Fruit fly (Drosophila melanogaster) whole organism, embryonic: ENCODE results near the gene CG11617.

Experiments used
- Abd-B ChIP-seq: fragments of 200-800 bp; sonication (Bioruptor generic); optimal IDR thresholded peaks from 2 replicates; lab custom pipeline; 2018; ENCODE audit warnings: missing biosample characterization, mild to moderate bottlenecking, missing genetic modification characterization, moderate library complexity
- Adf1 ChIP-seq: fragments of 200-800 bp; sonication (Bioruptor generic); IDR thresholded peaks from 2 replicates; pipeline ENCODE4 v1.3.6; 2022; ENCODE audit warnings: missing biosample characterization, missing genetic modification characterization
- Asciz ChIP-seq: fragments of 200-800 bp; sonication (Bioruptor generic); optimal IDR thresholded peaks from 2 replicates; lab custom pipeline; 2017; ENCODE audit warnings: missing biosample characterization, mild to moderate bottlenecking, missing genetic modification characterization, missing genetic modification reagents
- Atf6 ChIP-seq: fragments of 200-800 bp; sonication (Bioruptor generic); IDR thresholded peaks from 2 replicates; pipeline ENCODE4 v1.3.6; 2022; ENCODE audit warnings: missing biosample characterization, missing genetic modification characterization
- Bgb ChIP-seq: fragments of 200-800 bp; sonication (Bioruptor generic); IDR thresholded peaks from 2 replicates; pipeline ENCODE4 v1.3.6; 2022; ENCODE audit warnings: missing biosample characterization, missing genetic modification characterization; ENCODE audit not compliant: partially characterized antibody
- Blimp-1 ChIP-seq: fragments of 200-800 bp; sonication (Bioruptor generic); optimal IDR thresholded peaks from 3 replicates; lab custom pipeline; 2018; ENCODE audit warnings: missing biosample characterization, missing genetic modification characterization, mild to moderate bottlenecking, moderate library complexity, missing genetic modification reagents
- CG10274 ChIP-seq: fragments of 200-800 bp; sonication (Bioruptor generic); optimal IDR thresholded peaks from 3 replicates; lab custom pipeline; 2017; ENCODE audit warnings: missing biosample characterization, mild to moderate bottlenecking, missing genetic modification characterization
- CG10543 ChIP-seq: fragments of 200-800 bp; sonication (Bioruptor generic); optimal IDR thresholded peaks from 3 replicates; lab custom pipeline; 2017; ENCODE audit warnings: missing biosample characterization, mild to moderate bottlenecking, missing genetic modification characterization, moderate library complexity
- CG10654 ChIP-seq: fragments of 200-800 bp; sonication (Bioruptor generic); optimal IDR thresholded peaks from 2 replicates; lab custom pipeline; 2016; ENCODE audit warnings: missing biosample characterization, missing genetic modification characterization
- CG11695 ChIP-seq: fragments of 200-800 bp; sonication (Bioruptor generic); IDR thresholded peaks from 3 replicates; pipeline ENCODE4 v1.3.6; 2022; ENCODE audit warnings: missing biosample characterization, missing genetic modification characterization
- CG14710 ChIP-seq: fragments of 200-800 bp; sonication (Bioruptor generic); optimal IDR thresholded peaks from 3 replicates; lab custom pipeline; 2019; ENCODE audit warnings: missing biosample characterization, mild to moderate bottlenecking, missing genetic modification characterization, moderate library complexity
- CG30403 ChIP-seq: fragments of 200-800 bp; sonication (Bioruptor generic); optimal IDR thresholded peaks from 3 replicates; lab custom pipeline; 2016; ENCODE audit warnings: missing biosample characterization, missing genetic modification characterization
- CG3838 ChIP-seq: fragments of 200-800 bp; sonication (Bioruptor generic); optimal IDR thresholded peaks from 3 replicates; lab custom pipeline; 2016; ENCODE audit warnings: missing biosample characterization, missing genetic modification characterization
- CG6654 ChIP-seq: fragments of 200-800 bp; sonication (Bioruptor generic); optimal IDR thresholded peaks from 2 replicates; lab custom pipeline; 2017; ENCODE audit warnings: missing biosample characterization, mild to moderate bottlenecking, missing genetic modification characterization
- CG6683 ChIP-seq: fragments of 200-800 bp; sonication (Bioruptor generic); optimal IDR thresholded peaks from 2 replicates; lab custom pipeline; 2017; ENCODE audit warnings: missing biosample characterization, mild to moderate bottlenecking, missing genetic modification characterization, missing genetic modification reagents
- CG6854 ChIP-seq: fragments of 200-800 bp; sonication (Bioruptor generic); optimal IDR thresholded peaks from 3 replicates; lab custom pipeline; 2017; ENCODE audit warnings: missing biosample characterization, mild to moderate bottlenecking, missing genetic modification characterization
- CG7556 ChIP-seq: fragments of 200-800 bp; sonication (Bioruptor generic); optimal IDR thresholded peaks from 2 replicates; lab custom pipeline; 2017; ENCODE audit warnings: missing biosample characterization, mild to moderate bottlenecking, missing genetic modification characterization
- CG8924 ChIP-seq: fragments of 200-800 bp; optimal IDR thresholded peaks from 3 replicates; lab custom pipeline; 2019; ENCODE audit warnings: missing biosample characterization, mild to moderate bottlenecking, missing genetic modification characterization, moderate library complexity
- CG9727 ChIP-seq: fragments of 200-800 bp; sonication (Bioruptor generic); optimal IDR thresholded peaks from 3 replicates; lab custom pipeline; 2017; ENCODE audit warnings: missing biosample characterization, mild to moderate bottlenecking, missing genetic modification characterization
- Dek ChIP-seq: fragments of 200-800 bp; sonication (Bioruptor generic); optimal IDR thresholded peaks from 3 replicates; lab custom pipeline; 2019; ENCODE audit warnings: missing biosample characterization, mild to moderate bottlenecking, missing genetic modification characterization, moderate library complexity
- Dip2 ChIP-seq: fragments of 200-800 bp; sonication (Bioruptor generic); IDR thresholded peaks from 2 replicates; pipeline ENCODE4 v1.3.6; 2022; ENCODE audit warnings: missing biosample characterization, missing genetic modification characterization
- HmgZ ChIP-seq: fragments of 200-800 bp; sonication (Bioruptor generic); optimal IDR thresholded peaks from 2 replicates; lab custom pipeline; 2018; ENCODE audit warnings: missing biosample characterization, mild to moderate bottlenecking, missing genetic modification characterization
- Hmr ChIP-seq: fragments of 200-800 bp; sonication (Bioruptor generic); optimal IDR thresholded peaks from 3 replicates; lab custom pipeline; 2017; ENCODE audit warnings: mild to moderate bottlenecking, missing biosample characterization, missing genetic modification reagents, missing genetic modification characterization
- Hr51 ChIP-seq, 2 experiments: fragments of 200-800 bp; sonication (Bioruptor generic); optimal IDR thresholded peaks; 2 replicates in 1 of 2; 3 replicates in 1 of 2; lab custom pipeline; 2016 to 2018; ENCODE audit warnings: missing biosample characterization in 2 of 2, missing genetic modification characterization in 2 of 2, mild to moderate bottlenecking in 1 of 2, moderate library complexity in 1 of 2
- Lim3 ChIP-seq: fragments of 200-800 bp; sonication (Bioruptor generic); IDR thresholded peaks from 2 replicates; pipeline ENCODE4 v1.3.6; 2022; ENCODE audit warnings: missing biosample characterization, missing genetic modification characterization
- MBD-R2 ChIP-seq: fragments of 200-800 bp; sonication (Bioruptor generic); IDR thresholded peaks from 2 replicates; pipeline ENCODE4 v1.3.6; 2022; ENCODE audit warnings: missing biosample characterization, missing genetic modification characterization
- Med ChIP-seq: fragments of 200-800 bp; sonication (Bioruptor generic); peaks from one replicate; lab custom pipeline; 2016; ENCODE audit warnings: missing biosample characterization, missing genetic modification characterization, mild to moderate bottlenecking, inconsistent platforms, moderate library complexity
- Nf-YC ChIP-seq: fragments of 200-800 bp; optimal IDR thresholded peaks from 3 replicates; lab custom pipeline; 2019; ENCODE audit warnings: missing biosample characterization, mild to moderate bottlenecking, missing genetic modification characterization, moderate library complexity
- Sin3A ChIP-seq: fragments of >200 bp; optimal IDR thresholded peaks from 2 replicates; lab custom pipeline; 2018
- amos ChIP-seq: fragments of 200-800 bp; sonication (Bioruptor generic); IDR thresholded peaks from 2 replicates; pipeline ENCODE4 v1.3.6; 2022; ENCODE audit warnings: missing biosample characterization, missing genetic modification characterization; ENCODE audit not compliant: partially characterized antibody
- chinmo ChIP-seq: fragments of 200-800 bp; sonication (Bioruptor generic); IDR thresholded peaks from 4 replicates; pipeline ENCODE4 v1.3.6; 2022; ENCODE audit warnings: missing biosample characterization, missing genetic modification characterization; ENCODE audit not compliant: partially characterized antibody
- dmrt99B ChIP-seq: fragments of 200-800 bp; sonication (Bioruptor generic); optimal IDR thresholded peaks from 2 replicates; lab custom pipeline; 2018; ENCODE audit warnings: missing biosample characterization, mild to moderate bottlenecking, missing genetic modification characterization, moderate library complexity
- dpn ChIP-seq, 2 experiments: fragments of 200-800 bp; sonication (Bioruptor generic); optimal IDR thresholded peaks; 3 replicates each; lab custom pipeline; 2016; ENCODE audit warnings: missing biosample characterization in 2 of 2, missing genetic modification characterization in 2 of 2
- exex ChIP-seq: fragments of 200-800 bp; sonication (Bioruptor generic); optimal IDR thresholded peaks from 4 replicates; lab custom pipeline; 2018; ENCODE audit warnings: missing biosample characterization, mild to moderate bottlenecking, missing genetic modification characterization, moderate library complexity
- gsb ChIP-seq: fragments of 200-800 bp; sonication (Bioruptor generic); IDR thresholded peaks from 2 replicates; pipeline ENCODE4 v1.3.6; 2022; ENCODE audit warnings: missing biosample characterization, missing genetic modification characterization
- ind ChIP-seq: fragments of 200-800 bp; sonication (Bioruptor generic); optimal IDR thresholded peaks from 3 replicates; lab custom pipeline; 2016; ENCODE audit warnings: missing biosample characterization, missing genetic modification characterization
- mam ChIP-seq: fragments of 200-800 bp; sonication (Bioruptor generic); optimal IDR thresholded peaks from 3 replicates; lab custom pipeline; 2016; ENCODE audit warnings: missing biosample characterization, missing genetic modification characterization
- mirr ChIP-seq: fragments of 200-800 bp; sonication (Bioruptor generic); optimal IDR thresholded peaks from 3 replicates; lab custom pipeline; 2018; ENCODE audit warnings: missing biosample characterization, mild to moderate bottlenecking, missing genetic modification characterization
- otp ChIP-seq: fragments of 200-800 bp; sonication (Bioruptor generic); IDR thresholded peaks from 3 replicates; pipeline ENCODE4, ENCODE4 v1.3.6; 2022; ENCODE audit warnings: missing biosample characterization, missing genetic modification characterization
- prd ChIP-seq, 3 experiments: fragments of >200 bp in 2 of 3; fragments of 200-800 bp in 1 of 3; sonication (Bioruptor generic) in 1 of 3; optimal IDR thresholded peaks in 2 of 3; IDR thresholded peaks in 1 of 3; 2 replicates in 2 of 3; 3 replicates in 1 of 3; pipeline versions ENCODE4 v1.3.6 to Lab custom; 2017 to 2022; ENCODE audit warnings: missing biosample characterization in 1 of 3, missing genetic modification characterization in 1 of 3
- ranshi ChIP-seq: fragments of 200-800 bp; sonication (Bioruptor generic); IDR thresholded peaks from 2 replicates; pipeline ENCODE4 v1.3.6; 2022; ENCODE audit warnings: missing biosample characterization, missing genetic modification characterization
- slbo ChIP-seq: fragments of 200-800 bp; sonication (Bioruptor generic); IDR thresholded peaks from 2 replicates; pipeline ENCODE4 v1.3.6; 2022; ENCODE audit warnings: missing biosample characterization, missing genetic modification characterization
- sug ChIP-seq: fragments of 200-800 bp; optimal IDR thresholded peaks from 2 replicates; lab custom pipeline; 2019; ENCODE audit warnings: missing biosample characterization, mild to moderate bottlenecking, missing genetic modification characterization, moderate library complexity
- tap ChIP-seq: fragments of 200-800 bp; optimal IDR thresholded peaks from 3 replicates; lab custom pipeline; 2019; ENCODE audit warnings: missing biosample characterization, mild to moderate bottlenecking, missing genetic modification characterization, moderate library complexity
- trem ChIP-seq: fragments of 200-800 bp; optimal IDR thresholded peaks from 3 replicates; lab custom pipeline; 2019; ENCODE audit warnings: missing biosample characterization, mild to moderate bottlenecking, missing genetic modification characterization, moderate library complexity
- trh ChIP-seq: fragments of 200-800 bp; sonication (Bioruptor generic); optimal IDR thresholded peaks from 2 replicates; lab custom pipeline; 2016; ENCODE audit warnings: missing biosample characterization, missing genetic modification characterization
- vvl ChIP-seq: fragments of 200-800 bp; sonication (Bioruptor generic); IDR thresholded peaks from 2 replicates; pipeline ENCODE4 v1.3.6; 2022; ENCODE audit warnings: missing biosample characterization, missing genetic modification characterization
- zfh2 ChIP-seq: fragments of 200-800 bp; sonication (Bioruptor generic); optimal IDR thresholded peaks from 2 replicates; lab custom pipeline; 2016; ENCODE audit warnings: missing biosample characterization, missing genetic modification characterization

CG11617 gene

dm6 chr2L:247845-248473, 40.9 kb upstream of the CG11617 start (continued):
- peak; percentile 13 for TF ChIP-seq CG3838 (GFP tag; lab: Kevin White, UChicago)
- peak; percentile 66 for TF ChIP-seq Med
- TF ChIP-seq Abd-B (GFP tag; lab: Kevin White, UChicago): peak; percentile 15
- TF ChIP-seq otp (GFP tag; lab: Robert Waterston, UW): no peak
- TF ChIP-seq Hr51 (GFP tag; optimal IDR thresholded peaks at IDR 0.05; lab: Kevin White, UChicago): peak; percentile 40 to 58
- peak; percentile 12 for TF ChIP-seq CG14710 (tag; lab: Kevin White, UChicago)
- TF ChIP-seq HmgZ (tag; lab: Kevin White, UChicago): peak; percentile 20
- TF ChIP-seq Asciz (GFP tag; lab: Kevin White, UChicago): peak; percentile 9
- TF ChIP-seq mirr: peak; percentile 52
- TF ChIP-seq zfh2: peak; percentile 24
- peak; percentile 56 for TF ChIP-seq CG30403
- TF ChIP-seq CG10274 (GFP tag; lab: Kevin White, UChicago): peak; percentile 32
- peak; percentile 49 for TF ChIP-seq tap
- TF ChIP-seq trem (tag; lab: Kevin White, UChicago): peak; percentile 60
- TF ChIP-seq ind (GFP tag; lab: Kevin White, UChicago): peak; percentile 62
- TF ChIP-seq amos (GFP tag; lab: Robert Waterston, UW): peak; percentile 14; the same call in 1 of the 2 replicates
- TF ChIP-seq CG11695 (GFP tag; lab: Robert Waterston, UW): peak; percentile 57; the same call in 1 of the 3 replicates
- peak; percentile 78 for TF ChIP-seq CG10543
- TF ChIP-seq Dek (tag; lab: Kevin White, UChicago): peak; percentile 63
- no peak for TF ChIP-seq trh
- TF ChIP-seq slbo (GFP tag; lab: Robert Waterston, UW): peak; percentile 75
- TF ChIP-seq vvl: peak; percentile 42; the same call in 1 of the 2 replicates
- peak; percentile 42; the same call in 1 of the 2 replicates for TF ChIP-seq Bgb (GFP tag; lab: Robert Waterston, UW)
- TF ChIP-seq Blimp-1 (GFP tag; lab: Kevin White, UChicago): peak; percentile 43
- no peak for TF ChIP-seq gsb (GFP tag; lab: Robert Waterston, UW)
- no peak for TF ChIP-seq MBD-R2 (GFP tag; lab: Robert Waterston, UW)
- TF ChIP-seq prd (optimal IDR thresholded peaks at IDR 0.05; lab: Kevin White, UChicago): no peak
- TF ChIP-seq prd (GFP tag; IDR thresholded peaks at IDR 0.05; lab: Robert Waterston, UW): peak; percentile 43
- peak; percentile 77 for TF ChIP-seq CG7556 (GFP tag; lab: Kevin White, UChicago)
- TF ChIP-seq CG10654 (GFP tag; lab: Kevin White, UChicago): peak; percentile 22
- no peak for TF ChIP-seq Sin3A (lab: Kevin White, UChicago)
- TF ChIP-seq CG6854 (GFP tag; lab: Kevin White, UChicago): peak; percentile 54
- peak; percentile 83 for TF ChIP-seq Hmr (GFP tag; lab: Kevin White, UChicago)
- peak; percentile 43; the same call in 1 of the 2 replicates for TF ChIP-seq Atf6 (GFP tag; lab: Robert Waterston, UW)
- TF ChIP-seq Lim3 (GFP tag; lab: Robert Waterston, UW): no peak
- peak; percentile 80 for TF ChIP-seq Adf1 (GFP tag; lab: Robert Waterston, UW)
- peak; percentile 91; the same call in 3 of the 4 replicates for TF ChIP-seq chinmo (GFP tag; lab: Robert Waterston, UW)
- TF ChIP-seq sug: peak; percentile 55
- peak; percentile 33 for TF ChIP-seq mam (GFP tag; lab: Kevin White, UChicago)
- TF ChIP-seq exex (tag; lab: Kevin White, UChicago): peak; percentile 44
- TF ChIP-seq Dip2: no peak
- TF ChIP-seq CG8924 (tag; lab: Kevin White, UChicago): peak; percentile 53
- TF ChIP-seq dmrt99B (tag; lab: Kevin White, UChicago): peak; percentile 59
- peak; percentile 53 for TF ChIP-seq CG6683 (GFP tag; lab: Kevin White, UChicago)
- TF ChIP-seq dpn (GFP tag; optimal IDR thresholded peaks at IDR 0.05; lab: Kevin White, UChicago): peak in 1 of 2 experiments; percentile 40
- peak; percentile 80 for TF ChIP-seq CG9727 (GFP tag; lab: Kevin White, UChicago)
- TF ChIP-seq CG6654: peak; percentile 39
- peak; percentile 56; the same call in 1 of the 2 replicates for TF ChIP-seq ranshi (GFP tag; lab: Robert Waterston, UW)
- TF ChIP-seq Nf-YC (tag; lab: Kevin White, UChicago): peak; percentile 49
